Worm (Caenorhabditis elegans) whole organism, L3 larva: Measurements from ENCODE around the gene erd-2.1.

Experiments used
- ama-1 ChIP-seq: fragments of 150-350 bp; optimal IDR thresholded peaks from 2 replicates; lab custom pipeline; 2018
- elt-1 ChIP-seq: fragments of 150-350 bp; optimal IDR thresholded peaks from 2 replicates; lab custom pipeline; 2014; ENCODE audit warnings: missing biosample characterization, missing genetic modification characterization
- elt-2 ChIP-seq: sonication (generic microtip); optimal IDR thresholded peaks from 2 replicates; lab custom pipeline; 2016; ENCODE audit warnings: missing genetic modification reagents, mild to moderate bottlenecking, missing genetic modification characterization, missing compliant biosample characterization
- elt-3 ChIP-seq, 3 experiments: fragments of 150-350 bp in 1 of 3; sonication (generic microtip) in 2 of 3; optimal IDR thresholded peaks; 2 replicates in 2 of 3; 4 replicates in 1 of 3; lab custom pipeline; 2014 to 2017; ENCODE audit warnings: missing biosample characterization in 3 of 3, missing genetic modification characterization in 3 of 3
- jun-1 ChIP-seq: fragments of 150-350 bp; optimal IDR thresholded peaks from 2 replicates; lab custom pipeline; 2014; ENCODE audit warnings: missing biosample characterization, missing genetic modification reagents, missing genetic modification characterization
- nhr-43 ChIP-seq: sonication (generic microtip); optimal IDR thresholded peaks from 2 replicates; lab custom pipeline; 2016; ENCODE audit warnings: mild to moderate bottlenecking, missing genetic modification characterization, missing compliant biosample characterization; ENCODE audit not compliant: poor library complexity, severe bottlenecking
- snpc-4 ChIP-seq: fragments of 150-350 bp; optimal IDR thresholded peaks from 2 replicates; lab custom pipeline; 2014; ENCODE audit warnings: missing biosample characterization, missing genetic modification characterization
- tbx-2 ChIP-seq: sonication (generic microtip); optimal IDR thresholded peaks from 2 replicates; lab custom pipeline; 2016; ENCODE audit warnings: mild to moderate bottlenecking, missing genetic modification characterization, missing compliant biosample characterization
- unc-39 ChIP-seq: sonication (generic microtip); optimal IDR thresholded peaks from 4 replicates; lab custom pipeline; 2017; ENCODE audit warnings: missing biosample characterization, missing genetic modification characterization
- unc-62 ChIP-seq: fragments of 150-350 bp; sonication (generic microtip); optimal IDR thresholded peaks from 4 replicates; lab custom pipeline; 2014; ENCODE audit warnings: missing biosample characterization, missing genetic modification reagents, missing genetic modification characterization

- TF ChIP-seq snpc-4 (tag; lab: Kevin White, UChicago) (no peak), tbx-2 (tag; lab: Kevin White, UChicago) (no peak), unc-39 (tag; lab: Kevin White, UChicago) (no peak), elt-3 (tag; optimal IDR thresholded peaks at IDR 0.05; lab: Kevin White, UChicago) (no peak), unc-62 (GFP tag; lab: Kevin White, UChicago) (peak; percentile 92), elt-2 (tag; lab: Kevin White, UChicago) (no peak), jun-1 (tag; lab: Kevin White, UChicago) (no peak), nhr-43 (tag; lab: Kevin White, UChicago) (no peak), ama-1 (lab: Kevin White, UChicago) (no peak), elt-1 (tag; lab: Kevin White, UChicago) (no peak)
Measured at ce11 chrX:10147236-10147635, 11.4 kb downstream of the erd-2.1 start.
